Fruit fly (Drosophila melanogaster) whole organism, wandering third instar larva: ENCODE results near the gene CG13070.
A peak's percentile ranks its signal among the peaks of the same experiment; 100 is the strongest.

Source experiments
- Abd-B ChIP-seq: fragments of >200 bp; optimal IDR thresholded peaks from 2 replicates; lab custom pipeline; 2017; ENCODE audit warnings: missing biosample characterization, missing genetic modification characterization
- CG32264 ChIP-seq: fragments of 200-800 bp; sonication (Bioruptor generic); optimal IDR thresholded peaks from 2 replicates; lab custom pipeline; 2016; ENCODE audit warnings: missing biosample characterization, missing genetic modification characterization
- CG9705 ChIP-seq: fragments of 200-800 bp; sonication (Bioruptor generic); optimal IDR thresholded peaks from 2 replicates; lab custom pipeline; 2018; ENCODE audit warnings: missing biosample characterization, mild to moderate bottlenecking, missing genetic modification characterization
- CrebA ChIP-seq: fragments of 200-800 bp; sonication (Bioruptor generic); optimal IDR thresholded peaks from 2 replicates; lab custom pipeline; 2016; ENCODE audit warnings: missing biosample characterization, mild to moderate bottlenecking, missing genetic modification characterization, borderline replicate concordance
- Dfd ChIP-seq: fragments of >200 bp; optimal IDR thresholded peaks from 2 replicates; lab custom pipeline; 2017; ENCODE audit warnings: missing biosample characterization, missing genetic modification characterization
- Dif ChIP-seq: fragments of 200-275, 200-300 bp; sonication (Bioruptor generic); optimal IDR thresholded peaks from 2 replicates; lab custom pipeline; 2018; ENCODE audit warnings: missing biosample characterization, missing genetic modification characterization; ENCODE audit not compliant: partially characterized antibody
- GATAd ChIP-seq: sonication (Bioruptor generic); optimal IDR thresholded peaks from 2 replicates; lab custom pipeline; 2016; ENCODE audit warnings: missing biosample characterization, missing genetic modification characterization
- HLH106 ChIP-seq: fragments of 200-800 bp; optimal IDR thresholded peaks from 3 replicates; lab custom pipeline; 2019; ENCODE audit warnings: missing biosample characterization, mild to moderate bottlenecking, missing genetic modification characterization, moderate library complexity
- Hr78 ChIP-seq: fragments of >200 bp; optimal IDR thresholded peaks from 2 replicates; lab custom pipeline; 2017; ENCODE audit warnings: missing biosample characterization, missing genetic modification characterization
- Hr83 ChIP-seq: fragments of 200-300 bp; sonication (Bioruptor generic); optimal IDR thresholded peaks from 2 replicates; lab custom pipeline; 2016; ENCODE audit warnings: missing biosample characterization, mild to moderate bottlenecking, missing genetic modification characterization, moderate library complexity; ENCODE audit not compliant: poor library complexity, severe bottlenecking
- Jra ChIP-seq: sonication (Bioruptor generic); optimal IDR thresholded peaks from 2 replicates; lab custom pipeline; 2016; ENCODE audit warnings: missing biosample characterization, missing genetic modification characterization
- Mio ChIP-seq: sonication (Bioruptor generic); optimal IDR thresholded peaks from 2 replicates; lab custom pipeline; 2016; ENCODE audit warnings: missing biosample characterization, missing genetic modification characterization
- Myc ChIP-seq: fragments of >200 bp; optimal IDR thresholded peaks from 2 replicates; lab custom pipeline; 2017
- N ChIP-seq: fragments of >200 bp; optimal IDR thresholded peaks from 2 replicates; lab custom pipeline; 2018; ENCODE audit warnings: missing biosample characterization, missing external identifiers, missing genetic modification characterization
- OdsH ChIP-seq: fragments of 200-800 bp; sonication (Bioruptor generic); optimal IDR thresholded peaks from 2 replicates; lab custom pipeline; 2016; ENCODE audit warnings: missing biosample characterization, mild to moderate bottlenecking, missing genetic modification characterization
- Rel ChIP-seq, 2 experiments: fragments of 200-800 bp; sonication (Bioruptor generic) in 1 of 2; optimal IDR thresholded peaks; 2 replicates in 1 of 2; 3 replicates in 1 of 2; lab custom pipeline; 2016 to 2019; ENCODE audit warnings: mild to moderate bottlenecking in 2 of 2, missing biosample characterization in 2 of 2, missing genetic modification characterization in 2 of 2, moderate library complexity in 1 of 2
- Sp1 ChIP-seq: fragments of 200-800 bp; sonication (Bioruptor generic); optimal IDR thresholded peaks from 3 replicates; lab custom pipeline; 2019; ENCODE audit warnings: missing biosample characterization, mild to moderate bottlenecking, missing genetic modification characterization, moderate library complexity
- Vsx2 ChIP-seq: fragments of 200-300, 225-300 bp; sonication (Bioruptor generic); optimal IDR thresholded peaks from 2 replicates; lab custom pipeline; 2018; ENCODE audit warnings: missing biosample characterization, missing genetic modification characterization; ENCODE audit not compliant: partially characterized antibody
- br ChIP-seq: fragments of 200-800 bp; sonication (Bioruptor generic); optimal IDR thresholded peaks from 2 replicates; lab custom pipeline; 2016; ENCODE audit warnings: missing biosample characterization, missing genetic modification characterization
- brk ChIP-seq: fragments of 200-800 bp; sonication (Bioruptor generic); optimal IDR thresholded peaks from 2 replicates; lab custom pipeline; 2016; ENCODE audit warnings: missing biosample characterization, mild to moderate bottlenecking, missing genetic modification characterization
- dl ChIP-seq, 2 experiments: fragments of 175-275, 200-275 bp in 1 of 2; fragments of 200-275 bp in 1 of 2; sonication (Bioruptor generic); optimal IDR thresholded peaks; lab custom pipeline; 2018; ENCODE audit warnings: mild to moderate bottlenecking in 2 of 2, missing biosample characterization in 2 of 2, missing genetic modification characterization in 2 of 2, moderate library complexity in 2 of 2; ENCODE audit not compliant: partially characterized antibody in 2 of 2, insufficient read depth in 1 of 2
- dmrt93B ChIP-seq: fragments of 200-800 bp; sonication (Bioruptor generic); optimal IDR thresholded peaks from 2 replicates; lab custom pipeline; 2018; ENCODE audit warnings: missing biosample characterization, mild to moderate bottlenecking, missing genetic modification characterization
- dsf ChIP-seq: sonication (Bioruptor generic); optimal IDR thresholded peaks from 2 replicates; lab custom pipeline; 2016; ENCODE audit warnings: missing biosample characterization, missing genetic modification characterization, borderline replicate concordance
- ey ChIP-seq: fragments of 200-800 bp; sonication (Bioruptor generic); optimal IDR thresholded peaks from 2 replicates; lab custom pipeline; 2016; ENCODE audit warnings: missing biosample characterization, missing genetic modification characterization
- foxo ChIP-seq, 2 experiments: fragments of 200-800 bp; sonication (Bioruptor generic); optimal IDR thresholded peaks; 2 replicates in 1 of 2; 3 replicates in 1 of 2; lab custom pipeline; 2016 to 2017; ENCODE audit warnings: missing biosample characterization in 2 of 2, missing genetic modification characterization in 2 of 2
- fru ChIP-seq: fragments of 200-800 bp; sonication (Bioruptor generic); optimal IDR thresholded peaks from 3 replicates; lab custom pipeline; 2016; ENCODE audit warnings: missing biosample characterization, mild to moderate bottlenecking, missing genetic modification characterization
- h ChIP-seq: fragments of 200-800 bp; sonication (Bioruptor generic); optimal IDR thresholded peaks from 3 replicates; lab custom pipeline; 2016; ENCODE audit warnings: missing biosample characterization, mild to moderate bottlenecking, missing genetic modification characterization
- jim ChIP-seq: fragments of 175-275, 200-325 bp; sonication (Bioruptor generic); optimal IDR thresholded peaks from 2 replicates; lab custom pipeline; 2016; ENCODE audit warnings: missing biosample characterization, mild to moderate bottlenecking, missing genetic modification characterization
- lola ChIP-seq: fragments of >200 bp; optimal IDR thresholded peaks from 2 replicates; lab custom pipeline; 2017; ENCODE audit warnings: missing biosample characterization, missing genetic modification characterization
- pan ChIP-seq: fragments of >200 bp; optimal IDR thresholded peaks from 2 replicates; lab custom pipeline; 2017
- psq ChIP-seq: fragments of 200-800 bp; sonication (Bioruptor generic); optimal IDR thresholded peaks from 3 replicates; lab custom pipeline; 2017; ENCODE audit warnings: missing biosample characterization, mild to moderate bottlenecking, missing genetic modification characterization, moderate library complexity
- rgr ChIP-seq: fragments of 200-800 bp; sonication (Bioruptor generic); optimal IDR thresholded peaks from 3 replicates; lab custom pipeline; 2016; ENCODE audit warnings: missing biosample characterization, mild to moderate bottlenecking, missing genetic modification characterization
- sv ChIP-seq: fragments of 200-800 bp; sonication (Bioruptor generic); optimal IDR thresholded peaks from 3 replicates; lab custom pipeline; 2016; ENCODE audit warnings: missing biosample characterization, missing genetic modification characterization
- tai ChIP-seq: sonication (Bioruptor generic); optimal IDR thresholded peaks from 2 replicates; lab custom pipeline; 2016; ENCODE audit warnings: missing biosample characterization, missing genetic modification characterization
- usp ChIP-seq: fragments of >200 bp; optimal IDR thresholded peaks from 2 replicates; lab custom pipeline; 2017; ENCODE audit warnings: missing biosample characterization, missing genetic modification characterization
- woc ChIP-seq: sonication (Bioruptor generic); optimal IDR thresholded peaks from 2 replicates; lab custom pipeline; 2016; ENCODE audit warnings: missing biosample characterization, mild to moderate bottlenecking, missing genetic modification characterization

CG13070 gene

dm6 chr3L:16217203-16217602 lies 45.9 kb upstream of the CG13070 start, which contains the start of gene CG13073:
Gene CG13073, minus strand, starts transcription at chr3L:16217303.
- TF ChIP-seq GATAd (GFP tag; lab: Kevin White, UChicago), result no peak
- TF ChIP-seq ey (GFP tag; lab: Kevin White, UChicago), result no peak
- no peak for TF ChIP-seq dmrt93B
- no peak for TF ChIP-seq Jra
- no peak for TF ChIP-seq Vsx2 (GFP tag; lab: Kevin White, UChicago)
- no peak for TF ChIP-seq usp
- TF ChIP-seq CG32264 (GFP tag; lab: Kevin White, UChicago), result no peak
- TF ChIP-seq HLH106 (tag; lab: Kevin White, UChicago), result no peak
- TF ChIP-seq Rel (GFP tag; optimal IDR thresholded peaks at IDR 0.05; lab: Kevin White, UChicago), result no peak
- no peak for TF ChIP-seq Rel (tag; optimal IDR thresholded peaks at IDR 0.05; lab: Kevin White, UChicago)
- TF ChIP-seq tai (GFP tag; lab: Kevin White, UChicago), result no peak
- no peak for TF ChIP-seq fru (GFP tag; lab: Kevin White, UChicago)
- no peak for TF ChIP-seq dsf (GFP tag; lab: Kevin White, UChicago)

DNA sequence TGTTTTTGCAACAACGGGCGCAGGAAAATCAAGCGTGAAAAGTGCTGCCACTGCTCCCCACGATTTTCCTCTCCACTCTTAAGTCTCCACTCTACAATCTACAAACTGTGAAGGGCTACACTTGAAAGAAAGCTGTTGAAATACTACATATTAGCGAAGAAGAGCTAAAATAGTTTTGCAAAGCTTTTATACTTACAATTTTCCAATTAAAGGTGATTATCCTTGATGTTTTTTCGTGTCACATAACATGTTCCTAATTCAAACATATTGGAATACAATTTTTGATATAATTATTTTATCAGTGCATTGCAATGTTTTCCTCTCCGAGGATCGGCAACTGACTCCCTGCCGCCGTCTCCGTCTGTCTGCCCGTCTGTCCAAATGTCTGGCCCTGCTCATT lies 45.2 kb upstream of the CG13070 start:
- no peak for TF ChIP-seq OdsH (GFP tag; lab: Kevin White, UChicago)
- TF ChIP-seq fru (GFP tag; lab: Kevin White, UChicago), result peak; percentile 17
- TF ChIP-seq Myc (lab: Kevin White, UChicago), result no peak

dm6 chr3L:16221278-16221677 lies 41.9 kb upstream of the CG13070 start:
- TF ChIP-seq Hr83 (GFP tag; lab: Kevin White, UChicago), result no peak
- no peak for TF ChIP-seq woc (GFP tag; lab: Kevin White, UChicago)
- TF ChIP-seq rgr, result no peak
- TF ChIP-seq, all 38 proteins: peak for 0

dm6 chr3L:16221800-16222199 lies 41.3 kb upstream of the CG13070 start:
- TF ChIP-seq jim (GFP tag; lab: Kevin White, UChicago) (no peak), lola (GFP tag; lab: Kevin White, UChicago) (no peak), Mio (GFP tag; lab: Kevin White, UChicago) (no peak)
- TF ChIP-seq, all 38 proteins: peak for 0

- TF ChIP-seq h (no peak), pan (lab: Kevin White, UChicago) (no peak), Hr78 (GFP tag; lab: Kevin White, UChicago) (no peak), Myc (lab: Kevin White, UChicago) (no peak), brk (GFP tag; lab: Kevin White, UChicago) (no peak)
These were observed 38.0 kb upstream of the CG13070 start for dm6 chr3L:16225175-16225574.

dm6 chr3L:16228659-16229205 lies 34.4 kb upstream of the CG13070 start, which contains the start of gene Tmx3:
Gene Tmx3, plus strand, starts transcription at chr3L:16229100.
- peak; percentile 72 for TF ChIP-seq sv (GFP tag; lab: Kevin White, UChicago)
- TF ChIP-seq brk (GFP tag; lab: Kevin White, UChicago), result peak; percentile 82
- peak; percentile 73 for TF ChIP-seq dmrt93B
- TF ChIP-seq jim (GFP tag; lab: Kevin White, UChicago), result peak; percentile 22
- TF ChIP-seq Vsx2 (GFP tag; lab: Kevin White, UChicago), result no peak
- no peak for TF ChIP-seq Dif
- no peak for TF ChIP-seq CrebA (GFP tag; lab: Kevin White, UChicago)
- TF ChIP-seq rgr, result peak; percentile 87
- TF ChIP-seq Rel (GFP tag; optimal IDR thresholded peaks at IDR 0.05; lab: Kevin White, UChicago), result no peak
- peak; percentile 68 for TF ChIP-seq Rel (tag; optimal IDR thresholded peaks at IDR 0.05; lab: Kevin White, UChicago)
- peak; percentile 63 for TF ChIP-seq br (GFP tag; lab: Kevin White, UChicago)
- TF ChIP-seq dl (GFP tag; optimal IDR thresholded peaks at IDR 0.05; lab: Kevin White, UChicago; ENCODE audit: insufficient read depth in 1 of 2, partially characterized antibody in 2 of 2), result no peak
- peak; percentile 68 for TF ChIP-seq woc (GFP tag; lab: Kevin White, UChicago)
- TF ChIP-seq CG9705 (GFP tag; lab: Kevin White, UChicago), result peak; percentile 71
- TF ChIP-seq OdsH (GFP tag; lab: Kevin White, UChicago), result peak; percentile 82
- no peak for TF ChIP-seq Dfd (GFP tag; lab: Kevin White, UChicago)
- TF ChIP-seq Jra, result peak; percentile 57
- TF ChIP-seq Sp1 (GFP tag; lab: Kevin White, UChicago), result peak; percentile 87
- peak; percentile 86 for TF ChIP-seq Hr83 (GFP tag; lab: Kevin White, UChicago)
- TF ChIP-seq Myc (lab: Kevin White, UChicago), result peak; percentile 25
- peak; percentile 58 for TF ChIP-seq dsf (GFP tag; lab: Kevin White, UChicago)
- no peak for TF ChIP-seq pan (lab: Kevin White, UChicago)
- no peak for TF ChIP-seq lola (GFP tag; lab: Kevin White, UChicago)
- TF ChIP-seq psq (GFP tag; lab: Kevin White, UChicago), result peak; percentile 85
- no peak for TF ChIP-seq N (GFP tag; lab: Kevin White, UChicago)
- TF ChIP-seq tai (GFP tag; lab: Kevin White, UChicago), result no peak
- no peak for TF ChIP-seq CG32264 (GFP tag; lab: Kevin White, UChicago)
- TF ChIP-seq ey (GFP tag; lab: Kevin White, UChicago), result peak; percentile 69
- TF ChIP-seq h, result peak; percentile 82
- peak; percentile 91 for TF ChIP-seq HLH106 (tag; lab: Kevin White, UChicago)
- TF ChIP-seq Abd-B (GFP tag; lab: Kevin White, UChicago), result no peak
- no peak for TF ChIP-seq Mio (GFP tag; lab: Kevin White, UChicago)
- peak in 1 of 2 experiments; percentile 93 for TF ChIP-seq foxo (GFP tag; optimal IDR thresholded peaks at IDR 0.05; lab: Kevin White, UChicago)
